Fruit fly (Drosophila melanogaster) whole organism, adult: Measurements from ENCODE around the gene Cpr73D.
A peak's percentile ranks its signal among the peaks of the same experiment; 100 is the strongest.

Source experiments
- CG11617 ChIP-seq: fragments of 200-800 bp; sonication (Bioruptor generic); optimal IDR thresholded peaks from 2 replicates; lab custom pipeline; 2017; ENCODE audit warnings: mild to moderate bottlenecking, missing biosample characterization, missing genetic modification reagents, missing genetic modification characterization
- CG12768 ChIP-seq: fragments of 200-800 bp; sonication (Bioruptor generic); optimal IDR thresholded peaks from 2 replicates; lab custom pipeline; 2017; ENCODE audit warnings: missing biosample characterization, missing genetic modification characterization, mild to moderate bottlenecking, moderate library complexity, missing genetic modification reagents
- CG14711 ChIP-seq: fragments of 200-800 bp; sonication (Bioruptor generic); optimal IDR thresholded peaks from 2 replicates; lab custom pipeline; 2018; ENCODE audit warnings: missing biosample characterization, mild to moderate bottlenecking, missing genetic modification characterization, moderate library complexity
- CG1620 ChIP-seq: fragments of 200-800 bp; sonication (Bioruptor generic); optimal IDR thresholded peaks from 2 replicates; lab custom pipeline; 2016; ENCODE audit warnings: missing biosample characterization, missing genetic modification characterization
- CG33017 ChIP-seq: fragments of 200-800 bp; sonication (Bioruptor generic); optimal IDR thresholded peaks from 2 replicates; lab custom pipeline; 2018; ENCODE audit warnings: missing biosample characterization, mild to moderate bottlenecking, missing genetic modification characterization, moderate library complexity
- CG5204 ChIP-seq: fragments of 200-800 bp; sonication (Bioruptor generic); optimal IDR thresholded peaks from 2 replicates; lab custom pipeline; 2016; ENCODE audit warnings: missing biosample characterization, missing genetic modification characterization
- CG7045 ChIP-seq: fragments of 200-800 bp; sonication (Bioruptor generic); optimal IDR thresholded peaks from 2 replicates; lab custom pipeline; 2017; ENCODE audit warnings: missing biosample characterization, mild to moderate bottlenecking, missing genetic modification characterization
- CG7101 ChIP-seq: fragments of 200-800 bp; sonication (Bioruptor generic); optimal IDR thresholded peaks from 2 replicates; lab custom pipeline; 2018; ENCODE audit warnings: missing biosample characterization, mild to moderate bottlenecking, missing genetic modification characterization, moderate library complexity
- Clk ChIP-seq: fragments of 200-800 bp; sonication (Bioruptor generic); optimal IDR thresholded peaks from 2 replicates; lab custom pipeline; 2017; ENCODE audit warnings: missing biosample characterization, missing genetic modification characterization
- Crg-1 ChIP-seq: fragments of 200-800 bp; sonication (Bioruptor generic); optimal IDR thresholded peaks from 2 replicates; lab custom pipeline; 2016; ENCODE audit warnings: missing biosample characterization, missing genetic modification characterization
- Hr96 ChIP-seq: fragments of 200-800 bp; sonication (Bioruptor generic); optimal IDR thresholded peaks from 2 replicates; lab custom pipeline; 2016; ENCODE audit warnings: missing biosample characterization, missing genetic modification characterization
- Mnt ChIP-seq: fragments of 200-800 bp; sonication (Bioruptor generic); optimal IDR thresholded peaks from 2 replicates; lab custom pipeline; 2016; ENCODE audit warnings: missing biosample characterization, mild to moderate bottlenecking, missing genetic modification characterization
- bab1 ChIP-seq: fragments of 200-800 bp; sonication (Bioruptor generic); optimal IDR thresholded peaks from 3 replicates; lab custom pipeline; 2019; ENCODE audit warnings: missing biosample characterization, mild to moderate bottlenecking, missing genetic modification characterization, moderate library complexity
- cic ChIP-seq: fragments of 200-800 bp; sonication (Bioruptor generic); optimal IDR thresholded peaks from 2 replicates; lab custom pipeline; 2017; ENCODE audit warnings: missing biosample characterization, mild to moderate bottlenecking, missing genetic modification characterization, moderate library complexity
- cnc ChIP-seq, 2 experiments: fragments of >200 bp; optimal IDR thresholded peaks; 2 replicates each; lab custom pipeline; 2017
- kay ChIP-seq: fragments of 200-800 bp; sonication (Bioruptor generic); peaks from one replicate; lab custom pipeline; 2016; ENCODE audit warnings: missing biosample characterization, missing genetic modification characterization, borderline replicate concordance
- ovo ChIP-seq: fragments of 200-800 bp; sonication (Bioruptor generic); optimal IDR thresholded peaks from 2 replicates; lab custom pipeline; 2016; ENCODE audit warnings: missing biosample characterization, missing genetic modification characterization
- pad ChIP-seq: fragments of 200-800 bp; sonication (Bioruptor generic); optimal IDR thresholded peaks from 3 replicates; lab custom pipeline; 2017; ENCODE audit warnings: missing biosample characterization, missing genetic modification characterization, mild to moderate bottlenecking, moderate library complexity, missing genetic modification reagents
- tj ChIP-seq: fragments of 200-800 bp; sonication (Bioruptor generic); optimal IDR thresholded peaks from 3 replicates; lab custom pipeline; 2017; ENCODE audit warnings: missing biosample characterization, mild to moderate bottlenecking, missing genetic modification characterization, moderate library complexity
- toe ChIP-seq: fragments of 200-800 bp; sonication (Bioruptor generic); optimal IDR thresholded peaks from 2 replicates; lab custom pipeline; 2016; ENCODE audit warnings: missing biosample characterization, missing genetic modification characterization

The Cpr73D gene

DNA sequence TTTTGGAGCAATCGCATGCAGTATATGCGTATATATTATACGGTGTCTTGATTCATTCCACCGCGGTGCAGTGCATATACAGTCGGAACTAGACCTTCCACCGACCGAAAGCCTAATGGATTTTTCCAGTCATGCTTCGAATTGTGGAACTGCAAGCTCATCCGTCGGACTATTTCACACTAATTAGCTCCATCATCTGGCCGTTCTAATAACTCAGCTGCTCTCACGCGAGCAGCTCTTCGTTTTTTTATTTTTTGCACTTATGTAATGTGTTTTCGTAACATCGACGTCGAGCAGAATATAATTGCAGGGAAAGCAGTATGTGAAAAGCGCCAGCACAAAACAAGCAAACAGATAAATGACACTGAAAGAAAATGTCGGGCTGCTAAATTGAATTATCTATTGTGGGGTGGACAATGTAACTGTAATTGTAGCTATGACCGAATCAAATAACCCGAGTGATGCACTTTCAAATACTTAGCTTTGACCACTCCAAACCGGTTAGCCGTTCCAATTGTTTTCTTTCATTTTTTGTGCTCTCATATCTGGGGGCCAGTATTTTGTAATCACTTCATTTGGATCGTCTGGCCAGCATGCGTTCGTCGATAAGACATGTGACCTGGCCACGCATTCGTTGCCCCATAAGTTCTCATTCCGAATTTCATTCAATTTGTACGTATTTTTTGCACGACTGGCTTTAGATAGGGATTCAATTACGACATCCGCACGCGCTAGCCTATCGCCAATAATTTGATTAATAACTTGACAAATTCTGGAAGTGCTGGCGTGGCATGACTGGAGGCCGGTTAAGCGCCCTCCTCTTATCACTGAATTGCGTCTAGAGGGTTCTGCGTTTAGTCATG, at the start of gene Cpr73D:
Gene Cpr73D, minus strand, starts transcription at position 156 of the 863 bp plus-strand sequence.
- TF ChIP-seq toe (GFP tag; lab: Kevin White, UChicago) (no peak), Clk (GFP tag; lab: Kevin White, UChicago) (no peak), pad (GFP tag; lab: Kevin White, UChicago) (no peak), cnc (optimal IDR thresholded peaks at IDR 0.05; lab: Kevin White, UChicago) (peak in 1 of 2 experiments; percentile 25), CG14711 (tag; lab: Kevin White, UChicago) (no peak), cic (GFP tag; lab: Kevin White, UChicago) (no peak), Mnt (GFP tag; lab: Kevin White, UChicago) (no peak), CG7101 (tag; lab: Kevin White, UChicago) (no peak), tj (GFP tag; lab: Kevin White, UChicago) (peak; percentile 17), kay (peak; percentile 80), bab1 (no peak), CG5204 (GFP tag; lab: Kevin White, UChicago) (no peak), Crg-1 (GFP tag; lab: Kevin White, UChicago) (no peak)

DNA sequence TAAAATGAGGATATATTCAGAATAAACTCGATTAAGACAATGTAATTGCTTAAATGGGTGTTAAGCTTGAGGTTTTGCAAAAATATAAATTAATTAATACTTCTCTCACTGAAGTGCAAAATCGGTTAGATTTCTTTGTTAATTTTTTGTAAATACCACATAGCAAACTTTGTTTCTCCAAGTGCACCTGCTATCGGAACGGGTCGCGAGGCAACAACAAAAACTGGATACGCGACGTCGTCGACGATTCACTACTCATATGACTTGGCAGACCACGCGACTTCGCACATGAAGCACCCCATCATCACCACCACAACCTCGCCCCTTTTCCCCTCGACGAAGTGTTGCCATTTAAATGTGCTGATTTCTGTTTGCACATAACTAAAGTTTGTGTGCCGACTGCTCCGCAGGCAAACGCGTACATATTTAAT, 49.6 kb upstream of the Cpr73D start:
- TF ChIP-seq Clk (GFP tag; lab: Kevin White, UChicago), result peak; percentile 54
- peak; percentile 16 for TF ChIP-seq pad (GFP tag; lab: Kevin White, UChicago)
- TF ChIP-seq cic (GFP tag; lab: Kevin White, UChicago), result peak; percentile 92
- TF ChIP-seq tj (GFP tag; lab: Kevin White, UChicago), result peak; percentile 75
- peak; percentile 94 for TF ChIP-seq kay
- no peak for TF ChIP-seq CG1620 (GFP tag; lab: Kevin White, UChicago)
- peak; percentile 46 for TF ChIP-seq CG33017 (tag; lab: Kevin White, UChicago)
- no peak for TF ChIP-seq toe (GFP tag; lab: Kevin White, UChicago)
- TF ChIP-seq ovo (GFP tag; lab: Kevin White, UChicago), result peak; percentile 54
- TF ChIP-seq bab1, result peak; percentile 18
- TF ChIP-seq cnc (optimal IDR thresholded peaks at IDR 0.05; lab: Kevin White, UChicago), result no peak
- peak; percentile 7 for TF ChIP-seq CG11617 (GFP tag; lab: Kevin White, UChicago)
- no peak for TF ChIP-seq CG5204 (GFP tag; lab: Kevin White, UChicago)
- TF ChIP-seq Mnt (GFP tag; lab: Kevin White, UChicago), result peak; percentile 82
- TF ChIP-seq CG7101 (tag; lab: Kevin White, UChicago), result no peak
- peak; percentile 51 for TF ChIP-seq CG7045
- TF ChIP-seq CG14711 (tag; lab: Kevin White, UChicago), result no peak
- peak; percentile 63 for TF ChIP-seq CG12768 (GFP tag; lab: Kevin White, UChicago)

dm6 chr3L:17006250-17006693, 48.8 kb upstream of the Cpr73D start:
- TF ChIP-seq CG1620 (GFP tag; lab: Kevin White, UChicago) (peak; percentile 37), CG12768 (GFP tag; lab: Kevin White, UChicago) (peak; percentile 47), toe (GFP tag; lab: Kevin White, UChicago) (peak; percentile 39), Clk (GFP tag; lab: Kevin White, UChicago) (peak; percentile 29), pad (GFP tag; lab: Kevin White, UChicago) (no peak), Mnt (GFP tag; lab: Kevin White, UChicago) (peak; percentile 24), tj (GFP tag; lab: Kevin White, UChicago) (no peak), cic (GFP tag; lab: Kevin White, UChicago) (peak; percentile 78), ovo (GFP tag; lab: Kevin White, UChicago) (peak; percentile 15)

DNA sequence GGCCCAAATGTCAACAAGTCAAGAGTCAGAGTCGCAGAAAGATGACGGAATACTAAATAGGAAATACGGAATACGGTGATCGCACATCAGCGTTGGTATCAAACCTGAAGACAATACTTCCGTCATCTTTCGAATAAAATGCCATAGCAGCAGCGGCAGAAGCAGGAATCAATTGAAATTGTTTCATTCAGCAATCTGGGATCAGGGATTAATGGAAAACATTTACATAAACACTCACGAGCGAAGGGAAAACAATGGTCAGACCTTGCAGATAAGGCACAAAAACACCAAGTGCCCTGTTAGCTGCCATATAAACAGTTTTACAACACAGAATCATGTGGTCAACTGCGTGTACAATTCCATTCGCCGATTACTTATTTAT, 47.9 kb upstream of the Cpr73D start:
- TF ChIP-seq CG12768 (GFP tag; lab: Kevin White, UChicago) (no peak), bab1 (no peak), CG14711 (tag; lab: Kevin White, UChicago) (no peak), pad (GFP tag; lab: Kevin White, UChicago) (no peak), ovo (GFP tag; lab: Kevin White, UChicago) (no peak), toe (GFP tag; lab: Kevin White, UChicago) (no peak), CG33017 (tag; lab: Kevin White, UChicago) (no peak), CG11617 (GFP tag; lab: Kevin White, UChicago) (no peak), CG1620 (GFP tag; lab: Kevin White, UChicago) (no peak), Hr96 (GFP tag; lab: Kevin White, UChicago) (no peak), tj (GFP tag; lab: Kevin White, UChicago) (no peak), CG5204 (GFP tag; lab: Kevin White, UChicago) (no peak), Mnt (GFP tag; lab: Kevin White, UChicago) (no peak), CG7101 (tag; lab: Kevin White, UChicago) (no peak), Crg-1 (GFP tag; lab: Kevin White, UChicago) (no peak), kay (no peak), cic (GFP tag; lab: Kevin White, UChicago) (no peak)

- TF ChIP-seq bab1 (no peak), cic (GFP tag; lab: Kevin White, UChicago) (peak; percentile 87), kay (peak; percentile 67), CG14711 (tag; lab: Kevin White, UChicago) (no peak), tj (GFP tag; lab: Kevin White, UChicago) (peak; percentile 20)
Observed at dm6 chr3L:17004765-17005414, 47.4 kb upstream of the Cpr73D start.
